Fruit fly (Drosophila melanogaster): ENCODE data around the gene CG14073.

Gene CG14073

DNA sequence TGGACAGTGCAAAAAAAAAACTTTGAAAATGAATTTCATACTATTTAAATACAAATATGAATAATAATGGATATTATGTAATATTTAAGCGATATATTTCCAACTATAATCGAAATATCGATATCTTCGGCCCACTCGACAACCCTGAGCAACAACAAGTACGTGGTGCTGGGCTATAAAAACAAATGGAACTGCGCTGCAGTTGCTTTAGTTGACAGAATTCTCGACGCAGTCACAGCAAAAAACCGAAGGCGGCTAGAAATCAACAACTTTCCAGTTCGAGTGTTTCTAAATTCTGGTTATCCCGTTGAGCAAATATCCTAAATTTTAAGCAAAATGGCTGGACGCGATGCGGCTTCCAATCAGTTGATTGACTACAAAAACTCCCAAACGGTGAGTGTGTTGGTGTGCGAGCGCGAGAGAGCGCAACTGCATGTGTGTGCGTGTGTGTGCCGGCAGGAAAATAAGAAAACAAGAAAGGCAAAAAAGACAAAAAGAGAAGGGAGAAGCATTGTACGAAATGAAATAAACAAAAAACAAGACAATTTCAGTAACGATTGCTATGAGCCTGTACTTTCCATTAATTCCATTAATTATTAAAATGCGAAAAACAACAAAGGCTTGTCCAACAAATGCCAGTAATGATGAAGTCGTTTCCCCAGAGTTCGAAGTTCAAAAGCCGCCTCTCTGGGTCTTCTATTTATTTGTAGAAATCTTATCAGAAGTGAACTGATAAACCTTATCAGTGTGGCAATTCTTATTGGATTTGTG is 2.2 kb upstream of the CG14073 start, which contains the start of gene Cat (continued):
- TF ChIP-seq HHEX (GFP tag; optimal IDR thresholded peaks at IDR 0.05) (peak; percentile 19), CG15601 (tag; optimal IDR thresholded peaks at IDR 0.05) (peak; percentile 40), CG6272 (GFP tag; IDR thresholded peaks at IDR 0.05) (no peak), Mes4 (GFP tag; optimal IDR thresholded peaks at IDR 0.05) (no peak), Ssrp (tag; optimal IDR thresholded peaks at IDR 0.05) (no peak), NFAT (GFP tag; IDR thresholded peaks at IDR 0.05) (no peak), CG34224 (GFP tag; IDR thresholded peaks at IDR 0.05; ENCODE audit: partially characterized antibody) (peak; percentile 89), CG16779 (GFP tag; IDR thresholded peaks at IDR 0.05) (no peak), CG32772 (GFP tag; IDR thresholded peaks at IDR 0.05) (no peak), Dfd (GFP tag; optimal IDR thresholded peaks at IDR 0.05) (no peak), CG9727 (GFP tag; optimal IDR thresholded peaks at IDR 0.05) (peak; percentile 44), CG12219 (GFP tag; optimal IDR thresholded peaks at IDR 0.05) (no peak), CG3995 (GFP tag; optimal IDR thresholded peaks at IDR 0.05) (peak; percentile 38), dmrt11E (tag; optimal IDR thresholded peaks at IDR 0.05) (peak; percentile 4), stwl (tag; optimal IDR thresholded peaks at IDR 0.05) (peak; percentile 45), CG6791 (GFP tag; IDR thresholded peaks at IDR 0.05; ENCODE audit: partially characterized antibody) (no peak; the same call in 2 of the 3 replicates), CG18619 (GFP tag; optimal IDR thresholded peaks at IDR 0.05) (no peak), Fer2 (tag; optimal IDR thresholded peaks at IDR 0.05) (no peak), CG1233 (GFP tag; optimal IDR thresholded peaks at IDR 0.05) (peak; percentile 6), E2f1 (GFP tag; IDR thresholded peaks at IDR 0.05) (no peak), BEAF-32 (GFP tag; optimal IDR thresholded peaks at IDR 0.05) (peak; percentile 87), sqz (GFP tag; optimal IDR thresholded peaks at IDR 0.05) (peak; percentile 51), dpn (GFP tag; optimal IDR thresholded peaks at IDR 0.05) (peak; percentile 21 to 53), CG30403 (GFP tag; optimal IDR thresholded peaks at IDR 0.05) (peak; percentile 63), wdn (GFP tag; IDR thresholded peaks at IDR 0.05) (no peak), bab2 (GFP tag; optimal IDR thresholded peaks at IDR 0.05) (peak; percentile 2), CG5953 (GFP tag; IDR thresholded peaks at IDR 0.05) (no peak), CG6254 (GFP tag; optimal IDR thresholded peaks at IDR 0.05) (no peak), CG11085 (GFP tag; IDR thresholded peaks at IDR 0.05) (no peak), B-H1 (GFP tag; IDR thresholded peaks at IDR 0.05) (no peak), gcm (GFP tag; optimal IDR thresholded peaks at IDR 0.05) (peak; percentile 39), MESR4 (GFP tag; optimal IDR thresholded peaks at IDR 0.05) (peak; percentile 75), cato (GFP tag; optimal IDR thresholded peaks at IDR 0.05; ENCODE audit: borderline replicate concordance) (no peak), CG16863 (GFP tag; optimal IDR thresholded peaks at IDR 0.05) (no peak), gfzf (GFP tag; optimal IDR thresholded peaks at IDR 0.05) (peak; percentile 10), sob (GFP tag; IDR thresholded peaks at IDR 0.05) (peak; percentile 60; the same call in 1 of the 2 replicates), Optix (GFP tag; IDR thresholded peaks at IDR 0.05) (no peak), CG6175 (GFP tag; IDR thresholded peaks at IDR 0.05) (no peak), Dp (GFP tag; optimal IDR thresholded peaks at IDR 0.05) (peak; percentile 16), ase (GFP tag; IDR thresholded peaks at IDR 0.05) (no peak), usp (GFP tag; optimal IDR thresholded peaks at IDR 0.05) (no peak), CG14710 (tag; optimal IDR thresholded peaks at IDR 0.05) (peak; percentile 53), Taf1 (GFP tag; IDR thresholded peaks at IDR 0.05) (no peak), CG14441 (GFP tag; IDR thresholded peaks at IDR 0.05) (no peak), CG43689 (GFP tag; IDR thresholded peaks at IDR 0.05) (no peak), sens-2 (GFP tag; IDR thresholded peaks at IDR 0.05) (no peak), Hmx (GFP tag; optimal IDR thresholded peaks at IDR 0.05) (no peak), jumu (GFP tag; optimal IDR thresholded peaks at IDR 0.05) (no peak), Atf3 (GFP tag; optimal IDR thresholded peaks at IDR 0.05) (no peak), Hr78 (GFP tag; optimal IDR thresholded peaks at IDR 0.05) (peak in 1 of 2 experiments; percentile 98)

All from whole organism, embryonic.